Worm (Caenorhabditis elegans): Measurements from ENCODE around the gene T02B11.3.
"Not testable (repeated sequence)": the region's sequence is repeated elsewhere in the genome, so short reads cannot be mapped to it uniquely, and the experiment has no call there.

The T02B11.3 gene

DNA sequence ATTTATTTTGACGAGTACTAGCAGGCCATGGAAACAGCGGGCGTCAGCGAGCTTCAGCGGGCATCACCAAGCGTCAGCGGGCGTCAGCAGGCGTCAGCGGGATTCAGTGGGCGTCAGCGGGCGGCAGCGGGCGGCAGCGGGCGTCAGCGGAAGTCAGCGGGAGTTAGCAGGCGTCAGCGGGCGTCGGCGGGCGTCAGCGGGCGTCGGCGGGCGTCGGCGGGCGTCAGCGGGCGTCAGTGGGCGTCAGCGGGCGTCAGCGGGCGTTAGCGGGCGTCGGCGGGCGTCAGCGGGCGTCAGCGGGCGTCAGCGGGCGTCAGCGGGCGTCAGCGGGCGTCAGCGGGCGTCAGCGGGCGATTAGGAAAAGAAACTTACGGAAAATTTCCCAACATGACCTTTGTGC lies 24.0 kb downstream of the T02B11.3 start:
- no peak for TF ChIP-seq lin-32 (GFP tag; optimal IDR thresholded peaks at IDR 0.05)
- TF ChIP-seq nhr-12 (tag; optimal IDR thresholded peaks at IDR 0.05), result no peak
- no peak for TF ChIP-seq lin-13 (tag; optimal IDR thresholded peaks at IDR 0.05)
- no peak for TF ChIP-seq M03D4.4 (tag; optimal IDR thresholded peaks at IDR 0.05)
- no peak for TF ChIP-seq hlh-1 (tag; optimal IDR thresholded peaks at IDR 0.05)
- TF ChIP-seq ceh-39 (tag; optimal IDR thresholded peaks at IDR 0.05), result no peak
- TF ChIP-seq drap-1 (GFP tag; optimal IDR thresholded peaks at IDR 0.05), result no peak
- TF ChIP-seq mab-5 (tag; optimal IDR thresholded peaks at IDR 0.05), result no peak
- no peak for TF ChIP-seq tbx-8 (GFP tag; optimal IDR thresholded peaks at IDR 0.05)
- TF ChIP-seq nhr-76 (tag; optimal IDR thresholded peaks at IDR 0.05), result no peak

DNA sequence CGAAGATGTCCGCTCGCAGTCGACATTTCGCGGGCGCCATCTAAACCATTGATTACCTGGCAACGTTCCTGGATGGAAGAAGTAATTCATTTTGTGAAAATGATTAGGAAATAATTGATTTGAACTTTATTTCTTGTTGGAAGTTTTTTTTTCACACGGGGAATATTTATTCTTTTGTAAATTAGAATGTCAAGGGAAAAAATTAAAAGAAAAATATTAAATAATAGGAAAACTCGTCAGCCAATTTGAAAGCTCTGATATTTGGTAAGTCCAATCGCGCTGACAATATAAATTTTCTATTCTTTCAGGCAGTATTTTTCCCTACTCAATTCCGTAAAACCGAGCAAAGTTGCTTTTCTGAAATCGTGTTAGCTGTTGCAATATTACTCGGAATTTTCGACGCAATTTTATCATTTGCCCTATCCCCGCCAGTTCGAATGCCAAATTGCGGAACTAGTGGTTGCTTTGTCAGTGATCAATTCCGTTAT lies 27.6 kb downstream of the T02B11.3 start, which contains the start of the genes K09C6.7 and K09C6.10:
TSS of gene K09C6.7 (minus strand) at position 101 of the 488 bp plus-strand sequence.
TSS of gene K09C6.10 (plus strand) at position 438 of the 488 bp plus-strand sequence.
- TF ChIP-seq elt-1 (tag; optimal IDR thresholded peaks at IDR 0.05; ENCODE audit: borderline replicate concordance, insufficient read depth); nhr-2 (tag; optimal IDR thresholded peaks at IDR 0.05); lin-13 (tag; optimal IDR thresholded peaks at IDR 0.05): not testable (repeated sequence)

DNA sequence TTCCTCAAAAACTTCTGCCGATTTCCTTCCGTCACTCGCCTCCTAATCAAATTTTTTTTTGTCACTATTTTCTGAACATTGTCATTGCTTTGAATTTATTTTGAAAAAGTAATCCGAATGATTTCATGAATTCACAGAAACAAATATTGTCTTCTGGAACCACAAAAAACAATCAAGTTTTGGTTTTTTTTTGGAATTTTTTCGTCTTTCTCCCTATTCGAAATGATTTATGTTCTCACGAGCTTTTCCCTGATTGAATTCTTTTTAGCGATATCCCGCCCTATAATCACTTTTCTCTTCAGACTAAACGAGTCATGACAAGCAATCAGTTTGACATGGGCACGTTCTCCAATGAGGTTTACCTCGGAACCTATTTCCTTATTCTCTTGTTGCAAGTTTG lies 33.3 kb downstream of the T02B11.3 start, which contains the start of gene F41H8.1:
TSS of gene F41H8.1 (plus strand) at position 301 of the 400 bp plus-strand sequence.
- TF ChIP-seq elt-1 (tag; optimal IDR thresholded peaks at IDR 0.05; ENCODE audit: borderline replicate concordance, insufficient read depth), result no peak
- TF ChIP-seq lin-32 (GFP tag; optimal IDR thresholded peaks at IDR 0.05), result no peak
- no peak for TF ChIP-seq lsy-2 (tag; optimal IDR thresholded peaks at IDR 0.05)
- TF ChIP-seq ztf-11 (tag; optimal IDR thresholded peaks at IDR 0.05), result no peak
- no peak for TF ChIP-seq mep-1 (tag; optimal IDR thresholded peaks at IDR 0.05)
- TF ChIP-seq sptf-1 (tag; optimal IDR thresholded peaks at IDR 0.05), result no peak
- TF ChIP-seq hlh-1 (tag; optimal IDR thresholded peaks at IDR 0.05), result no peak
- TF ChIP-seq nhr-12 (tag; optimal IDR thresholded peaks at IDR 0.05), result no peak
- TF ChIP-seq flh-1 (GFP tag; optimal IDR thresholded peaks at IDR 0.05), result no peak
- TF ChIP-seq mab-5 (tag; optimal IDR thresholded peaks at IDR 0.05), result no peak
- no peak for TF ChIP-seq bed-3 (GFP tag; optimal IDR thresholded peaks at IDR 0.05)
- no peak for TF ChIP-seq drap-1 (GFP tag; optimal IDR thresholded peaks at IDR 0.05)
- no peak for TF ChIP-seq M03D4.4 (tag; optimal IDR thresholded peaks at IDR 0.05)
- TF ChIP-seq nhr-237 (tag; optimal IDR thresholded peaks at IDR 0.05), result no peak
- no peak for TF ChIP-seq ceh-43 (GFP tag; optimal IDR thresholded peaks at IDR 0.05)
- no peak for TF ChIP-seq lin-13 (tag; optimal IDR thresholded peaks at IDR 0.05)
- no peak for TF ChIP-seq mls-2 (tag; optimal IDR thresholded peaks at IDR 0.05)

DNA sequence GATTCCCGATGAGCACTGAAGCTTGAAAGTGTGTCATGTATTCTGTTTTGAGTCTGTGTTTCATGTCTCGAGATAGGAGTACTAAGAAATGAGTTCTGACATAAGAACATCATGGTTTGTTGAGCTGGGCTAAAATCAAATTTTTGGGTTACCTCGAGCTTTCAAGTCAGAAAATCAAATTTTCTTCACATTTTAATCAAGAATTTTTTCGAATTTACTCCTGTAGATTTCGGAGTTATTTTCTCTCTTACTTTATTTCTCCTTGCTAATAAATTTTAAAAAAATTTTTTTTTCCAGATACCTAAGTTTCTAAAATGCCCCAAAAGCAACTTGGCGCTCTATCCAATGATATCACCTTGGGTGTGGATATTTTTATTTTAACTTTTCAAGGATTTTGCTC lies 40.5 kb downstream of the T02B11.3 start, which contains the start of gene F41H8.2:
TSS of gene F41H8.2 (plus strand) at position 301 of the 400 bp plus-strand sequence.
- no peak for TF ChIP-seq unc-62 (GFP tag; optimal IDR thresholded peaks at IDR 0.05)
- TF ChIP-seq elt-1 (tag; optimal IDR thresholded peaks at IDR 0.05; ENCODE audit: borderline replicate concordance, insufficient read depth), result no peak
- no peak for TF ChIP-seq lsy-2 (tag; optimal IDR thresholded peaks at IDR 0.05)
- no peak for TF ChIP-seq zip-8 (tag; optimal IDR thresholded peaks at IDR 0.05)
- no peak for TF ChIP-seq unc-120 (tag; optimal IDR thresholded peaks at IDR 0.05; ENCODE audit: poor library complexity, severe bottlenecking)
- no peak for TF ChIP-seq cnd-1 (tag; optimal IDR thresholded peaks at IDR 0.05)
- TF ChIP-seq pha-4 (tag; optimal IDR thresholded peaks at IDR 0.05), result no peak
- TF ChIP-seq snpc-4 (tag; optimal IDR thresholded peaks at IDR 0.05), result no peak
- no peak for TF ChIP-seq ceh-43 (GFP tag; optimal IDR thresholded peaks at IDR 0.05)

DNA sequence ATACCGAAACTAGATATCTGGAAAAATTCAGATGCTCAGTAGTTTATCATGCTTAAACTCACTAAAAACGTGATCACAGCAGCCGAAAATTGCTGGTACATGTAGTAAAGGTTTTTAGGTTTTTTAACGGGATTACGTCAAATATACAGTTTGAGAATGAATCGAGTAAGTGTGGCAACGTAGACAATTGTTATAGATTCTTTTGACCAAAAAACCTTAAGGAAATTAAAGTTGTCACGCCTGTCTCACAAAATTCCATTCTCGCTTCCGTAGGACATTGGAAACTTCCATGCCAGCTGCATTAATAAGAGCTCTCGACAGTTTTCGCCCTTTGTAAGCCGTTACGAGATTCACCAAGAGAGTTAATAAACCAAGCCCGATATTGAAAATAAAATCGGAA lies 43.7 kb downstream of the T02B11.3 start, which contains the start of gene srx-31:
TSS of gene srx-31 (minus strand) at position 101 of the 400 bp plus-strand sequence.
- not testable (repeated sequence) for TF ChIP-seq unc-62 (GFP tag; optimal IDR thresholded peaks at IDR 0.05); unc-39 (tag; optimal IDR thresholded peaks at IDR 0.05); nhr-76 (tag; optimal IDR thresholded peaks at IDR 0.05)

DNA sequence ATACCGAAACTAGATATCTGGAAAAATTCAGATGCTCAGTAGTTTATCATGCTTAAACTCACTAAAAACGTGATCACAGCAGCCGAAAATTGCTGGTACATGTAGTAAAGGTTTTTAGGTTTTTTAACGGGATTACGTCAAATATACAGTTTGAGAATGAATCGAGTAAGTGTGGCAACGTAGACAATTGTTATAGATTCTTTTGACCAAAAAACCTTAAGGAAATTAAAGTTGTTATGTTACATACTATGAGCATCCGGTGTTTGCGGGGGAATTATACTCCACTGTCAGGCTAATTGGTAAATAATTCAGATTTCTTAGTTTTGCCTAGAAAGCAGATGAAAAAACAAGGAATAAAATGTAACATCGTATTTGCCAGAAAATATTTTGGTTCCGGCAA lies 46.0 kb downstream of the T02B11.3 start, which contains the start of gene srx-32:
TSS of gene srx-32 (minus strand) at position 101 of the 400 bp plus-strand sequence.
- TF ChIP-seq elt-3, nhr-28, snpc-4 (tag; optimal IDR thresholded peaks at IDR 0.05): not testable (repeated sequence)
